Fruit fly (Drosophila melanogaster) S2 (cell line): ENCODE results near the gene LysD.

Experiments used
- CG8478 ChIP-seq: fragments of >200 bp; optimal IDR thresholded peaks from 2 replicates; lab custom pipeline; 2018
- CTCF ChIP-seq, 2 experiments: fragments of >200 bp; optimal IDR thresholded peaks; 2 replicates each; lab custom pipeline; 2018

DNA sequence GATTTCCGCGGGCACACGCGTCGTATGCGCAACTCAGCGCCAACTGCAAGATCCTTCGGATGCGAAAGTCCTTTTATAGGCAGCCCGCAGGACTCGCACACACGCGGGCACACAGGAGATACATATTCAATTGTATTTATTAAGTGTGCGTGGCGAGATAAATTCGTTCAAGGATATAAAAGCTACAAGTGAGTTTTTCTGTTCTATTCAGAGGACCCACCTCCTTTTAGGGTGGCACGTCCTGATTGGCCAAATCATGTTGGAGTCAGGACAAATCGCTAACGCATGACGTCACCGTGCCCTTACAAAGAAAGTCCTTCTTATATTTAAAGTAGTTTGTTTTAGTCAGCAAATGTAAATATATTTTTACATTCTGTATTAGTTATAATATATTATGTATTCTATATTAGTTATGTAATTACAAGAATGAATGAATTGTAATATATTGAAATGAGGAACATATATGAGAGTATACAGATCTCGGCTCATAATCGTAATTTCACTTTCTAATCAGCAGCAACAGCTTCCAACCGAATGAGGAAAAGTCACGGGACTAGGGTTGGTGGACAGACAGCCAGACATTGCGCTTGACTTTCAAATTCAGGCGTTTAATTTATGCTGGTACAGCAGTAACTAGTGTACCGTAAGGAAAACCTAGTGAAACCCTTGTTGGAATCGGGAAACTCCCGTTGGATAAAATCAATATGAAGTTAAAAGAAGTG, 17.7 kb downstream of the LysD start, which contains the start of gene Trhn:
- TF ChIP-seq CG8478: no peak
- no peak for TF ChIP-seq CTCF (optimal IDR thresholded peaks at IDR 0.05; lab: Kevin White, UChicago)
